Worm (Caenorhabditis elegans) whole organism, mixed stage, embryonic: ENCODE results near the gene E01G6.2.

Source experiments
- cnd-1 ChIP-seq: fragments of 200-800 bp; sonication (Bioruptor generic); optimal IDR thresholded peaks from 2 replicates; lab custom pipeline; 2018; ENCODE audit warnings: mild to moderate bottlenecking, missing genetic modification characterization, missing compliant biosample characterization
- lin-13 ChIP-seq: fragments of 150-350 bp; optimal IDR thresholded peaks from 2 replicates; lab custom pipeline; 2014; ENCODE audit warnings: missing biosample characterization, missing genetic modification characterization
- lin-32 ChIP-seq: fragments of 200-800 bp; sonication (Bioruptor generic); optimal IDR thresholded peaks from 2 replicates; lab custom pipeline; 2018; ENCODE audit warnings: mild to moderate bottlenecking, missing genetic modification characterization, missing compliant biosample characterization
- mab-5 ChIP-seq: fragments of 150-350 bp; optimal IDR thresholded peaks from 2 replicates; lab custom pipeline; 2014; ENCODE audit warnings: missing biosample characterization, missing genetic modification characterization
- nhr-237 ChIP-seq: fragments of 150-350 bp; optimal IDR thresholded peaks from 2 replicates; lab custom pipeline; 2014; ENCODE audit warnings: missing biosample characterization, missing genetic modification characterization
- nhr-76 ChIP-seq: sonication (generic microtip); optimal IDR thresholded peaks from 2 replicates; lab custom pipeline; 2017; ENCODE audit warnings: missing biosample characterization, missing genetic modification characterization
- sptf-1 ChIP-seq: sonication (generic microtip); optimal IDR thresholded peaks from 2 replicates; lab custom pipeline; 2017; ENCODE audit warnings: mild to moderate bottlenecking, missing genetic modification characterization, moderate library complexity, missing compliant biosample characterization
- unc-62 ChIP-seq: fragments of 150-350 bp; optimal IDR thresholded peaks from 2 replicates; lab custom pipeline; 2014; ENCODE audit warnings: missing biosample characterization, missing genetic modification reagents, missing genetic modification characterization
- ztf-11 ChIP-seq: fragments of 150-350 bp; optimal IDR thresholded peaks from 2 replicates; lab custom pipeline; 2014; ENCODE audit warnings: missing biosample characterization, missing genetic modification characterization

DNA sequence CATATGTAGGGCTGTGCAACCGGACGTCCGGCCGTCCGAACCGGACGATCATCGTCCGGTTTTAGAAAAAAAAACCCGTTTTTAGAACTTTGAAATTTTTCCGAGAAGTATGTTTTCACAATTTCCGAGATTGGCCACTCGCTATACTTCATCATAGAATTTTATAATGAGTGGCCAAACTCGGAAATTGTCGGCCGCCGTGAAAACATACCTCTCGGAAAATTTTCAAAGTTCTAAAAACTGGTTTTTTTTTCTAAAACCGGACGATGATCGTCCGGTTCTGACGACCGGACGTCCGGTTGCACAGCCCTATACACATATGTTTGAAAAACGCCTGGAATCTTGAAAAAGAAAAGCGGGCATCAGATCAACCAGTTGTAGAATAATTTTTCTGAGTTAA lies 29.3 kb upstream of the E01G6.2 start:
- TF ChIP-seq nhr-237 (tag; lab: Kevin White, UChicago) (no peak), lin-32 (GFP tag; lab: Kevin White, UChicago) (no peak), lin-13 (tag; lab: Kevin White, UChicago) (no peak), mab-5 (no peak), ztf-11 (tag; lab: Kevin White, UChicago) (no peak), nhr-76 (tag; lab: Kevin White, UChicago) (no peak), sptf-1 (no peak), unc-62 (GFP tag; lab: Kevin White, UChicago) (no peak), cnd-1 (tag; lab: Kevin White, UChicago) (no peak)
